Worm (Caenorhabditis elegans) whole organism, L4 larva: ENCODE results near the gene cope-1.
A peak's percentile ranks its signal among the peaks of the same experiment; 100 is the strongest.

ENCODE experiments used
- D1046.2 ChIP-seq: fragments of 200-800 bp; sonication (Bioruptor generic); IDR thresholded peaks from 2 replicates; pipeline ENCODE4 v1.3.6; 2022; ENCODE audit warnings: missing genetic modification characterization, missing compliant biosample characterization
- F44E2.7 ChIP-seq: fragments of 200-800 bp; sonication (Bioruptor generic); IDR thresholded peaks from 2 replicates; pipeline ENCODE4 v2.1.2; 2022; ENCODE audit warnings: missing genetic modification characterization, missing compliant biosample characterization
- R02D3.7 ChIP-seq: fragments of 150-350 bp; sonication (generic microtip); optimal IDR thresholded peaks from 3 replicates; lab custom pipeline; 2014; ENCODE audit warnings: missing biosample characterization, missing genetic modification characterization
- Y48G9A.11 ChIP-seq: fragments of 200-800 bp; sonication (Bioruptor generic); IDR thresholded peaks from 2 replicates; pipeline ENCODE4 v1.3.6; 2022; ENCODE audit warnings: missing genetic modification reagents, missing genetic modification characterization, missing compliant biosample characterization
- Y5F2A.4 ChIP-seq: fragments of 200-800 bp; sonication (Bioruptor generic); optimal IDR thresholded peaks from 2 replicates; lab custom pipeline; 2018; ENCODE audit warnings: mild to moderate bottlenecking, missing genetic modification characterization, missing compliant biosample characterization
- ZK337.2 ChIP-seq: fragments of 200-800 bp; sonication (Bioruptor generic); IDR thresholded peaks from 2 replicates; pipeline ENCODE4 v1.3.6; 2022; ENCODE audit warnings: missing genetic modification reagents, missing genetic modification characterization, missing compliant biosample characterization
- aha-1 ChIP-seq: fragments of 150-350 bp; peaks from one replicate; lab custom pipeline; 2014; ENCODE audit warnings: missing biosample characterization, missing genetic modification characterization
- arid-1 ChIP-seq: fragments of 200-800 bp; sonication (Bioruptor generic); conservative IDR thresholded peaks from 2 replicates; pipeline ENCODE4 v1.3.6; 2022; ENCODE audit warnings: missing genetic modification reagents, missing genetic modification characterization, missing compliant biosample characterization
- attf-4 ChIP-seq: sonication (generic microtip); optimal IDR thresholded peaks from 3 replicates; lab custom pipeline; 2017; ENCODE audit warnings: missing biosample characterization, missing genetic modification characterization
- ceh-32 ChIP-seq: sonication (generic microtip); optimal IDR thresholded peaks from 2 replicates; lab custom pipeline; 2016; ENCODE audit warnings: mild to moderate bottlenecking, missing genetic modification characterization, missing compliant biosample characterization; ENCODE audit not compliant: poor library complexity
- ceh-82 ChIP-seq: sonication (generic microtip); optimal IDR thresholded peaks from 2 replicates; lab custom pipeline; 2017; ENCODE audit warnings: missing biosample characterization, missing genetic modification characterization
- ctbp-1 ChIP-seq: fragments of 200-800 bp; sonication (Bioruptor generic); IDR thresholded peaks from 2 replicates; pipeline ENCODE4 v1.3.6; 2022; ENCODE audit warnings: missing genetic modification reagents, missing genetic modification characterization, missing compliant biosample characterization
- daf-16 ChIP-seq, 3 experiments: sonication (generic microtip); optimal IDR thresholded peaks; 2 replicates each; lab custom pipeline; 2016 to 2017; ENCODE audit warnings: missing genetic modification characterization in 3 of 3, missing genetic modification reagents in 3 of 3, mild to moderate bottlenecking in 2 of 3, missing compliant biosample characterization in 2 of 3, missing biosample characterization in 1 of 3, moderate library complexity in 1 of 3
- daf-19 ChIP-seq: fragments of 200-800 bp; sonication (Bioruptor generic); conservative IDR thresholded peaks from 2 replicates; pipeline ENCODE4 v1.3.6; 2022; ENCODE audit warnings: missing genetic modification characterization, missing compliant biosample characterization
- daf-8 ChIP-seq: fragments of 200-800 bp; sonication (Bioruptor generic); IDR thresholded peaks from 2 replicates; pipeline ENCODE4 v1.3.6; 2022; ENCODE audit warnings: missing genetic modification characterization, missing compliant biosample characterization
- dmd-6 ChIP-seq: fragments of 200-800 bp; sonication (Bioruptor generic); IDR thresholded peaks from 2 replicates; pipeline ENCODE4 v1.3.6; 2022; ENCODE audit warnings: missing genetic modification reagents, missing genetic modification characterization, missing compliant biosample characterization
- dmd-9 ChIP-seq: fragments of 200-800 bp; sonication (Bioruptor generic); IDR thresholded peaks from 2 replicates; pipeline ENCODE4 v1.3.6; 2022; ENCODE audit warnings: missing genetic modification reagents, missing genetic modification characterization, missing compliant biosample characterization
- dve-1 ChIP-seq: sonication (generic microtip); optimal IDR thresholded peaks from 2 replicates; lab custom pipeline; 2017; ENCODE audit warnings: antibody characterized with exemption, mild to moderate bottlenecking, missing genetic modification characterization, missing compliant biosample characterization; ENCODE audit not compliant: insufficient read depth
- egl-27 ChIP-seq: sonication (generic microtip); optimal IDR thresholded peaks from 3 replicates; lab custom pipeline; 2017; ENCODE audit warnings: missing biosample characterization, missing genetic modification reagents, missing genetic modification characterization
- fkh-10 ChIP-seq: fragments of 150-350 bp; optimal IDR thresholded peaks from 2 replicates; lab custom pipeline; 2014; ENCODE audit warnings: missing biosample characterization, missing genetic modification reagents, missing genetic modification characterization
- gei-8 ChIP-seq: fragments of 200-800 bp; sonication (Bioruptor generic); optimal IDR thresholded peaks from 2 replicates; lab custom pipeline; 2018; ENCODE audit warnings: mild to moderate bottlenecking, missing genetic modification characterization, missing compliant biosample characterization
- hif-1 ChIP-seq, 2 experiments: sonication (generic microtip); optimal IDR thresholded peaks; 2 replicates each; lab custom pipeline; 2016 to 2017; ENCODE audit warnings: missing compliant biosample characterization in 2 of 2, missing genetic modification characterization in 2 of 2, missing genetic modification reagents in 2 of 2, missing genotype in 2 of 2, mild to moderate bottlenecking in 1 of 2
- lim-7 ChIP-seq: fragments of 200-800 bp; sonication (Bioruptor generic); IDR thresholded peaks from 2 replicates; pipeline ENCODE4 v1.3.6; 2022; ENCODE audit warnings: missing genetic modification characterization, missing compliant biosample characterization
- lin-15B ChIP-seq: fragments of 150-350 bp; sonication (generic microtip); optimal IDR thresholded peaks from 3 replicates; lab custom pipeline; 2014; ENCODE audit warnings: missing biosample characterization, missing genetic modification characterization
- lin-38 ChIP-seq: fragments of 200-800 bp; sonication (Bioruptor generic); IDR thresholded peaks from 2 replicates; pipeline ENCODE4 v1.3.6; 2022; ENCODE audit warnings: missing genetic modification reagents, missing genetic modification characterization, missing compliant biosample characterization
- lir-3 ChIP-seq: sonication (generic microtip); optimal IDR thresholded peaks from 2 replicates; lab custom pipeline; 2016; ENCODE audit warnings: mild to moderate bottlenecking, missing genetic modification characterization, missing compliant biosample characterization
- madf-5 ChIP-seq, 2 experiments: fragments of 200-800 bp; sonication (Bioruptor generic); IDR thresholded peaks; 2 replicates each; pipeline ENCODE4 v1.3.6; 2022; ENCODE audit warnings: missing compliant biosample characterization in 2 of 2, missing genetic modification characterization in 2 of 2
- mxl-2 ChIP-seq: fragments of 200-800 bp; sonication (Bioruptor generic); conservative IDR thresholded peaks from 2 replicates; pipeline ENCODE4 v1.3.6; 2022; ENCODE audit warnings: missing genetic modification reagents, missing genetic modification characterization, missing compliant biosample characterization
- nhr-102 ChIP-seq: sonication (generic microtip); optimal IDR thresholded peaks from 2 replicates; lab custom pipeline; 2016; ENCODE audit warnings: mild to moderate bottlenecking, missing genetic modification characterization, moderate library complexity, missing compliant biosample characterization
- nhr-25 ChIP-seq: sonication (generic microtip); optimal IDR thresholded peaks from 2 replicates; lab custom pipeline; 2017; ENCODE audit warnings: missing genetic modification characterization, mild to moderate bottlenecking, missing compliant biosample characterization, antibody characterized with exemption, moderate library complexity, borderline replicate concordance; ENCODE audit not compliant: insufficient read depth
- nhr-28 ChIP-seq: fragments of 150-350 bp; optimal IDR thresholded peaks from 2 replicates; lab custom pipeline; 2014; ENCODE audit warnings: missing biosample characterization, missing genetic modification characterization
- nhr-41 ChIP-seq: fragments of 200-800 bp; sonication (Bioruptor generic); IDR thresholded peaks from 2 replicates; pipeline ENCODE4 v1.3.6; 2022; ENCODE audit warnings: missing genetic modification reagents, missing genetic modification characterization, missing compliant biosample characterization
- nhr-42 ChIP-seq: fragments of 200-800 bp; sonication (Bioruptor generic); IDR thresholded peaks from 2 replicates; pipeline ENCODE4 v1.3.6; 2022; ENCODE audit warnings: missing genetic modification characterization, missing compliant biosample characterization
- nhr-6 ChIP-seq: fragments of 150-350 bp; optimal IDR thresholded peaks from 2 replicates; lab custom pipeline; 2014; ENCODE audit warnings: missing biosample characterization, missing genetic modification characterization
- nhr-76 ChIP-seq: fragments of 150-350 bp; optimal IDR thresholded peaks from 2 replicates; lab custom pipeline; 2014; ENCODE audit warnings: missing biosample characterization, missing genetic modification characterization
- nhr-77 ChIP-seq: fragments of 150-350 bp; optimal IDR thresholded peaks from 2 replicates; lab custom pipeline; 2014; ENCODE audit warnings: missing biosample characterization, missing genetic modification characterization
- saeg-2 ChIP-seq: fragments of 200-800 bp; sonication (Bioruptor generic); IDR thresholded peaks from 2 replicates; pipeline ENCODE4 v1.3.6; 2022; ENCODE audit warnings: missing genetic modification reagents, missing genetic modification characterization, missing compliant biosample characterization
- skn-1 ChIP-seq: fragments of 150-350 bp; optimal IDR thresholded peaks from 2 replicates; lab custom pipeline; 2014; ENCODE audit warnings: missing biosample characterization, missing genetic modification characterization
- snpc-4 ChIP-seq: fragments of 150-350 bp; optimal IDR thresholded peaks from 2 replicates; lab custom pipeline; 2014; ENCODE audit warnings: missing biosample characterization, missing genetic modification characterization
- spr-1 ChIP-seq: sonication (generic microtip); optimal IDR thresholded peaks from 2 replicates; lab custom pipeline; 2016; ENCODE audit warnings: mild to moderate bottlenecking, missing genetic modification characterization, missing compliant biosample characterization
- tag-97 ChIP-seq: fragments of 200-800 bp; sonication (Bioruptor generic); IDR thresholded peaks from 2 replicates; pipeline ENCODE4 v1.3.6; 2022; ENCODE audit warnings: missing genetic modification characterization, missing compliant biosample characterization
- unc-62 ChIP-seq, 3 experiments: fragments of 150-350 bp in 1 of 3; sonication (generic microtip); optimal IDR thresholded peaks in 2 of 3; peaks in 1 of 3; 1 replicate in 1 of 3; 2 replicates in 2 of 3; lab custom pipeline; 2014 to 2017; ENCODE audit warnings: missing biosample characterization in 3 of 3, missing genetic modification characterization in 3 of 3, missing genetic modification reagents in 3 of 3, missing genotype in 1 of 3
- vab-7 ChIP-seq: fragments of 200-800 bp; sonication (Bioruptor generic); IDR thresholded peaks from 2 replicates; pipeline ENCODE4 v1.3.6; 2022; ENCODE audit warnings: missing genetic modification reagents, missing genetic modification characterization, missing compliant biosample characterization
- zag-1 ChIP-seq: fragments of 150-350 bp; optimal IDR thresholded peaks from 2 replicates; lab custom pipeline; 2014; ENCODE audit warnings: missing biosample characterization, missing genetic modification characterization
- zfp-2 ChIP-seq: sonication (generic microtip); optimal IDR thresholded peaks from 2 replicates; lab custom pipeline; 2016; ENCODE audit warnings: mild to moderate bottlenecking, missing genetic modification characterization, missing compliant biosample characterization
- zip-11 ChIP-seq: fragments of 200-800 bp; sonication (Bioruptor generic); IDR thresholded peaks from 2 replicates; pipeline ENCODE4 v1.3.6; 2022; ENCODE audit warnings: missing genetic modification characterization, missing compliant biosample characterization

Gene cope-1

DNA sequence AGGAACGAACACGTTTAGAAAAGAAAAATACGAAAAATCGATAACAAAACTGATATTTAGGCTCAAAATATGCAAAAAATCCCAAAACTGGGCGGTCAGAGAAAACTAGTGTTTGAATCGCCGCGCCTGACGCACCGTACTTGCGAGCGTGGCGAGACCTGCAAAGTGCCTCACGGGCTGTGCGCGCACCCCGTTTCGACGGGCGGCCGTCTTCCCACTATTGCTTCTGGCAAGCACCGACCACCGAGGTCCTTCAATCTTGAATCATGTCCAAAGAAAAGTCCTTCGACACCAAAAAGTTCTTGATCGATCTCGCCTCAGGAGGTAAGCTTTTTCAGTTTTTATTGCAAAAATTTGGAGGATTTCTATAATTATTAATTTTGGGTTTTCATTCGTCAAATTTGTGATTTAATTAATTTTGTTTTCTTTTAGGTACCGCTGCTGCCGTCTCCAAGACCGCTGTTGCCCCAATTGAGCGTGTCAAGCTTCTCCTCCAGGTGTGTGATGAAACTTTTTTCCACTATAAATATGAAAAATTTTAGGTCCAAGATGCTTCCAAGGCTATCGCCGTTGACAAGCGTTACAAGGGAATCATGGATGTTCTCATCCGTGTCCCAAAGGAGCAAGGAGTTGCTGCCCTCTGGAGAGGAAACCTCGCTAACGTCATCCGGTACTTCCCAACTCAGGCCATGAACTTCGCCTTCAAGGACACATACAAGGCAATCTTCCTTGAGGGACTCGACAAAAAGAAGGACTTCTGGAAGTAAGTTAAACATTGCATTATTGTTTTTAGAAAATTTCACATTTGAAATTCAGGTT lies 37.1 kb downstream of the cope-1 start, which contains the start of gene ant-1.1 (continued):
- no peak for TF ChIP-seq zip-11
- TF ChIP-seq hif-1 (tag; optimal IDR thresholded peaks at IDR 0.05; lab: Kevin White, UChicago): peak in 1 of 2 experiments; percentile 90
- no peak for TF ChIP-seq mxl-2 (GFP tag; lab: Robert Waterston, UW)
- no peak for TF ChIP-seq dmd-9 (GFP tag; lab: Robert Waterston, UW)
- peak; percentile 89 for TF ChIP-seq lin-38 (GFP tag; lab: Robert Waterston, UW)
- TF ChIP-seq nhr-77 (tag; lab: Kevin White, UChicago): peak; percentile 84
- TF ChIP-seq snpc-4 (tag; lab: Kevin White, UChicago): no peak
- TF ChIP-seq ceh-32 (tag; lab: Kevin White, UChicago): no peak
- no peak for TF ChIP-seq F44E2.7
- TF ChIP-seq zfp-2: peak; percentile 98
- TF ChIP-seq vab-7 (GFP tag; lab: Robert Waterston, UW): 0 out of 2 replicates have a peak, but pooled peaks have one; percentile 59
- no peak for TF ChIP-seq tag-97 (GFP tag; lab: Robert Waterston, UW)
- no peak for TF ChIP-seq attf-4 (tag; lab: Kevin White, UChicago)
- no peak for TF ChIP-seq R02D3.7 (tag; lab: Kevin White, UChicago)
- no peak for TF ChIP-seq nhr-76 (tag; lab: Kevin White, UChicago)
- TF ChIP-seq ZK337.2: peak; percentile 76
- TF ChIP-seq skn-1 (tag; lab: Kevin White, UChicago): no peak
- TF ChIP-seq nhr-28: peak; percentile 52
- peak; percentile 84 for TF ChIP-seq nhr-102 (tag; lab: Kevin White, UChicago)
- peak; percentile 77; the same call in 1 of the 2 replicates for TF ChIP-seq D1046.2 (GFP tag; lab: Robert Waterston, UW)
- TF ChIP-seq gei-8 (GFP tag; lab: Kevin White, UChicago): peak; percentile 56
- peak; percentile 90 for TF ChIP-seq arid-1
- no peak for TF ChIP-seq zag-1 (tag; lab: Kevin White, UChicago)
- TF ChIP-seq saeg-2 (GFP tag; lab: Robert Waterston, UW): peak; percentile 86
- peak; percentile 30 for TF ChIP-seq lin-15B (tag; lab: Kevin White, UChicago)
- no peak; the same call in 1 of the 2 replicates for TF ChIP-seq nhr-41 (GFP tag; lab: Robert Waterston, UW)
- no peak for TF ChIP-seq daf-8 (GFP tag; lab: Robert Waterston, UW)
- TF ChIP-seq lim-7 (GFP tag; lab: Robert Waterston, UW): peak; percentile 64; the same call in 1 of the 2 replicates
- TF ChIP-seq daf-16 (GFP tag; optimal IDR thresholded peaks at IDR 0.05; lab: Kevin White, UChicago): peak; percentile 35 to 52
- TF ChIP-seq daf-16 (tag; optimal IDR thresholded peaks at IDR 0.05; lab: Kevin White, UChicago): peak; percentile 59
- TF ChIP-seq lir-3: no peak
- TF ChIP-seq nhr-42 (GFP tag; lab: Robert Waterston, UW): peak; percentile 93
- TF ChIP-seq aha-1 (tag; lab: Kevin White, UChicago): peak; percentile 99
- no peak for TF ChIP-seq ceh-82 (tag; lab: Kevin White, UChicago)
- peak; percentile 89 for TF ChIP-seq dmd-6
- no peak for TF ChIP-seq Y5F2A.4 (GFP tag; lab: Kevin White, UChicago)
- TF ChIP-seq Y48G9A.11 (GFP tag; lab: Robert Waterston, UW): peak; percentile 47; the same call in 1 of the 2 replicates

DNA sequence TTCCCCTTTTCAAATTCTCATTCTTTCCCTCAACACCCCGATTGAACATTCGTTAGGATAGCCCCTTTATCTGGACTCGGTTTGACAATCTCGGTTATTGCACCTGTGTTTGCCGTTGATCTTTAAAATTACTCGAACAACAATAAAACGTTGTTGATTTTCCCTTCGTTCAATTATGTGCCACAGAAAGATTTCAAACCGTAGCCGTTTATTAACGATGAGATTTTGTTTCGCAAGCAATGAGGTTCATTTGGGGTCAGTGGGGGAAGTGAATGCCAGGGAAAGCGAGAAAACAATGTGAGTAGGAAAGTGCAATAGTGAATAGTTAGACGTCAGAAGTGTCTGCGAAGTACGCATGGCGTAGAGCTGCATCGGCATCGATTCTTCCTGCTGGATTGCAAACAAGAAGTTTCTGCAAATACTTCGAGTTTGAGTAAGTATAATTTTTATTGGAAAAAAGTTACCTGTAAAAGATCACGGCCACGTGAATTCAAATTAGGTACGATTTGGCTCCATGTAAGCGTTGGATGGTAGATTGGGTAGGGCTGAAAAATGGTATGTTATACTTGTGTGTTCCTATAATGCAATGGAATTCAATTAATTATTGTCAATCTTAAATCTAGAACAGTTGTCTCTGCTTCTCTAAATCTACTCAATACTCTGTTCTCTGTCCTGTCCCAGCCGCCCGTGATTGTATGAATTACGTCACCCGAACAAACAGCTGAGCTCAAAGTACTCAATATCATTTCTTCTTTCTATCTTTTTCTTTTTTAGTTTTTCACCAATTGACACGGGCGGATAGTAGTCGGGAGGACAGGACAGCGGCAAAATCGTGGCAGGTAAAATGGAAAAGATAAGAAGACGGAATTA lies 38.7 kb downstream of the cope-1 start, which contains the start of gene kel-3:
kel-3 (plus strand) TSS at position 328 of the 870 bp plus-strand sequence.
- TF ChIP-seq egl-27 (tag; lab: Kevin White, UChicago): no peak
- TF ChIP-seq ZK337.2: no peak
- TF ChIP-seq attf-4 (tag; lab: Kevin White, UChicago): peak; percentile 34
- TF ChIP-seq unc-62 (GFP tag; optimal IDR thresholded peaks at IDR 0.05 in 1 of 2; lab: Kevin White, UChicago): peak in 1 of 2 experiments; percentile 91
- no peak for TF ChIP-seq unc-62 (tag; optimal IDR thresholded peaks at IDR 0.05; lab: Kevin White, UChicago)
- TF ChIP-seq nhr-25 (tag; lab: Kevin White, UChicago): no peak
- TF ChIP-seq R02D3.7 (tag; lab: Kevin White, UChicago): no peak
- peak; percentile 58 for TF ChIP-seq spr-1 (tag; lab: Kevin White, UChicago)
- TF ChIP-seq fkh-10: no peak
- TF ChIP-seq hif-1 (tag; optimal IDR thresholded peaks at IDR 0.05; lab: Kevin White, UChicago): peak in 1 of 2 experiments; percentile 47
- TF ChIP-seq nhr-6: peak; percentile 85
- TF ChIP-seq dve-1: peak; percentile 98
- no peak; the same call in 1 of the 2 replicates for TF ChIP-seq daf-19 (GFP tag; lab: Robert Waterston, UW)
- TF ChIP-seq madf-5 (GFP tag; IDR thresholded peaks at IDR 0.05; lab: Robert Waterston, UW): peak in 1 of 2 experiments; percentile 81; a peak in 2 of 4 replicates
- peak; percentile 7 for TF ChIP-seq lir-3
- TF ChIP-seq ctbp-1: peak; percentile 79
